Worm (Caenorhabditis elegans) whole organism, L3 larva: ENCODE data around the gene F12E12.6.

Source experiments
- ceh-82 ChIP-seq: fragments of 150-350 bp; optimal IDR thresholded peaks from 2 replicates; lab custom pipeline; 2014; ENCODE audit warnings: missing biosample characterization, missing genetic modification characterization
- elt-2 ChIP-seq: sonication (generic microtip); optimal IDR thresholded peaks from 2 replicates; lab custom pipeline; 2016; ENCODE audit warnings: missing genetic modification reagents, mild to moderate bottlenecking, missing genetic modification characterization, missing compliant biosample characterization
- fkh-10 ChIP-seq: sonication (generic microtip); optimal IDR thresholded peaks from 2 replicates; lab custom pipeline; 2017; ENCODE audit warnings: missing biosample characterization, missing genetic modification reagents, missing genetic modification characterization
- jun-1 ChIP-seq: fragments of 150-350 bp; optimal IDR thresholded peaks from 2 replicates; lab custom pipeline; 2014; ENCODE audit warnings: missing biosample characterization, missing genetic modification reagents, missing genetic modification characterization
- nhr-237 ChIP-seq: fragments of 150-350 bp; optimal IDR thresholded peaks from 2 replicates; lab custom pipeline; 2014; ENCODE audit warnings: missing biosample characterization, missing genetic modification characterization
- skn-1 ChIP-seq: fragments of 150-350 bp; optimal IDR thresholded peaks from 2 replicates; lab custom pipeline; 2014; ENCODE audit warnings: missing biosample characterization, missing genetic modification characterization
- snpc-4 ChIP-seq: fragments of 150-350 bp; optimal IDR thresholded peaks from 2 replicates; lab custom pipeline; 2014; ENCODE audit warnings: missing biosample characterization, missing genetic modification characterization
- unc-62 ChIP-seq: fragments of 150-350 bp; sonication (generic microtip); optimal IDR thresholded peaks from 4 replicates; lab custom pipeline; 2014; ENCODE audit warnings: missing biosample characterization, missing genetic modification reagents, missing genetic modification characterization

ce11 chrII:3779463-3779862 lies 42.7 kb upstream of the F12E12.6 start, which contains the start of gene T24E12.11:
- no peak for TF ChIP-seq nhr-237 (tag; lab: Kevin White, UChicago)
- no peak for TF ChIP-seq fkh-10 (GFP tag; lab: Kevin White, UChicago)
- TF ChIP-seq snpc-4 (tag; lab: Kevin White, UChicago): no peak
- TF ChIP-seq jun-1 (tag; lab: Kevin White, UChicago): no peak
- no peak for TF ChIP-seq skn-1
- no peak for TF ChIP-seq ceh-82 (tag; lab: Kevin White, UChicago)
- no peak for TF ChIP-seq elt-2
- no peak for TF ChIP-seq unc-62 (GFP tag; lab: Kevin White, UChicago)
